Worm (Caenorhabditis elegans): ENCODE data around the gene C09G1.4.

ce11 chrX:16046379-16046778 is 40.0 kb upstream of the C09G1.4 start:
- TF ChIP-seq Y48G9A.11 (GFP tag; IDR thresholded peaks at IDR 0.05) (no peak), lin-13 (GFP tag; optimal IDR thresholded peaks at IDR 0.05) (no peak), snpc-4 (tag; optimal IDR thresholded peaks at IDR 0.05) (no peak), egl-27 (tag; optimal IDR thresholded peaks at IDR 0.05) (no peak), dmd-8 (GFP tag; IDR thresholded peaks at IDR 0.05) (no peak), ztf-11 (tag; optimal IDR thresholded peaks at IDR 0.05) (no peak), set-16 (GFP tag; IDR thresholded peaks at IDR 0.05) (no peak), unc-62 (GFP tag; optimal IDR thresholded peaks at IDR 0.05 in 1 of 2) (peak in 1 of 2 experiments; percentile 85), unc-62 (tag; optimal IDR thresholded peaks at IDR 0.05) (no peak), pha-4 (GFP tag; IDR thresholded peaks at IDR 0.05) (no peak), pha-4 (tag; optimal IDR thresholded peaks at IDR 0.05) (no peak), unc-130 (GFP tag; optimal IDR thresholded peaks at IDR 0.05) (no peak), madf-5 (GFP tag; IDR thresholded peaks at IDR 0.05) (no peak), T20F7.1 (GFP tag; optimal IDR thresholded peaks at IDR 0.05) (no peak), nhr-237 (tag; optimal IDR thresholded peaks at IDR 0.05) (no peak)

Measured in whole organism, L4 larva.